Worm (Caenorhabditis elegans) whole organism, L4/young adult: ENCODE results near the gene ape-1.

Source experiments
- W03F9.2 ChIP-seq: fragments of 150-350 bp; optimal IDR thresholded peaks from 2 replicates; lab custom pipeline; 2014; ENCODE audit warnings: missing biosample characterization, missing genetic modification characterization
- dao-5 ChIP-seq: sonication (generic microtip); optimal IDR thresholded peaks from 2 replicates; lab custom pipeline; 2016; ENCODE audit warnings: missing genotype, missing genetic modification characterization, moderate library complexity, missing compliant biosample characterization
- him-1 ChIP-seq: sonication (generic microtip); optimal IDR thresholded peaks from 2 replicates; lab custom pipeline; 2016; ENCODE audit warnings: missing genotype, missing genetic modification reagents, missing genetic modification characterization, missing compliant biosample characterization

Gene ape-1

DNA sequence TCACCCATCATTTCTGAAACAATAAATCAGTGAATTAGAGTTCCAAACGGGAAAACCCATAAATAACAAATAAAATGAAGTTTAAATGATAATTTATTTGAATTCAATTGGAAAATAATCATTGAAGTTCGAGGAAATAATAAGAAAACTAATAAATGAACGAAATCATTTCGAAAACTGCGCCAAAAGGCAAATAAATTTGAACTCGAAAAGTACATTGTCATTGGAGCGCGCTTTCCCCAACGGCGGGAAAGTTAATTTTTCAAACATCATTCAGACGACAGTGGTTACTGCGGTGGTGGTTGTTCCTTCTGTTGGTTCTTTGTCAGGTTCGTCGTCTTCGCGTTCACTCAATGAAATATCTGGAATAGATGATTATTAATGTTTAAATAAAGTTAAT lies 57.7 kb downstream of the ape-1 start, which contains the start of gene npp-22:
npp-22 (minus strand) TSS at position 13 of the 400 bp plus-strand sequence.
- TF ChIP-seq dao-5 (tag; lab: Kevin White, UChicago) (no peak), him-1 (tag; lab: Kevin White, UChicago) (no peak), W03F9.2 (tag; lab: Kevin White, UChicago) (no peak)
